Worm (Caenorhabditis elegans) whole organism, mixed stage, embryonic: ENCODE results near the gene C05G5.2.
A peak's percentile ranks its signal among the peaks of the same experiment; 100 is the strongest.

Experiments used
- M03D4.4 ChIP-seq: sonication (generic microtip); optimal IDR thresholded peaks from 2 replicates; lab custom pipeline; 2017; ENCODE audit warnings: mild to moderate bottlenecking, missing genetic modification characterization, missing compliant biosample characterization
- blmp-1 ChIP-seq: fragments of 150-350 bp; optimal IDR thresholded peaks from 2 replicates; lab custom pipeline; 2014; ENCODE audit warnings: missing biosample characterization, missing genetic modification characterization
- ceh-39 ChIP-seq: fragments of 150-350 bp; optimal IDR thresholded peaks from 2 replicates; lab custom pipeline; 2014; ENCODE audit warnings: missing biosample characterization, missing genetic modification characterization
- ceh-83 ChIP-seq: fragments of 200-800 bp; sonication (Bioruptor generic); optimal IDR thresholded peaks from 2 replicates; lab custom pipeline; 2018; ENCODE audit warnings: mild to moderate bottlenecking, missing genetic modification characterization, missing compliant biosample characterization
- ces-1 ChIP-seq: fragments of 150-350 bp; optimal IDR thresholded peaks from 2 replicates; lab custom pipeline; 2014; ENCODE audit warnings: missing biosample characterization, missing genetic modification reagents, missing genetic modification characterization
- cnd-1 ChIP-seq: fragments of 200-800 bp; sonication (Bioruptor generic); optimal IDR thresholded peaks from 2 replicates; lab custom pipeline; 2018; ENCODE audit warnings: mild to moderate bottlenecking, missing genetic modification characterization, missing compliant biosample characterization
- drap-1 ChIP-seq: fragments of 200-800 bp; sonication (Bioruptor generic); optimal IDR thresholded peaks from 3 replicates; lab custom pipeline; 2018; ENCODE audit warnings: mild to moderate bottlenecking, missing genetic modification characterization, missing compliant biosample characterization
- elt-1 ChIP-seq: sonication (generic microtip); optimal IDR thresholded peaks from 2 replicates; lab custom pipeline; 2017; ENCODE audit warnings: missing genetic modification characterization, mild to moderate bottlenecking, missing compliant biosample characterization, antibody characterized with exemption, moderate library complexity, borderline replicate concordance; ENCODE audit not compliant: insufficient read depth
- flh-1 ChIP-seq: fragments of 200-800 bp; sonication (Bioruptor generic); optimal IDR thresholded peaks from 2 replicates; lab custom pipeline; 2018; ENCODE audit warnings: mild to moderate bottlenecking, missing genetic modification characterization, moderate library complexity, missing compliant biosample characterization
- hlh-1 ChIP-seq: fragments of 150-350 bp; optimal IDR thresholded peaks from 2 replicates; lab custom pipeline; 2014; ENCODE audit warnings: missing biosample characterization, missing genetic modification reagents, missing genetic modification characterization
- lin-32 ChIP-seq: fragments of 200-800 bp; sonication (Bioruptor generic); optimal IDR thresholded peaks from 2 replicates; lab custom pipeline; 2018; ENCODE audit warnings: mild to moderate bottlenecking, missing genetic modification characterization, missing compliant biosample characterization
- lsy-2 ChIP-seq: fragments of 150-350 bp; optimal IDR thresholded peaks from 2 replicates; lab custom pipeline; 2014; ENCODE audit warnings: missing biosample characterization, missing genetic modification characterization
- mep-1 ChIP-seq: fragments of 150-350 bp; optimal IDR thresholded peaks from 2 replicates; lab custom pipeline; 2017; ENCODE audit warnings: missing biosample characterization, missing genetic modification reagents, missing genetic modification characterization, inconsistent platforms
- mls-2 ChIP-seq: sonication (generic microtip); optimal IDR thresholded peaks from 2 replicates; lab custom pipeline; 2016; ENCODE audit warnings: mild to moderate bottlenecking, missing genetic modification characterization, moderate library complexity, missing compliant biosample characterization
- nhr-2 ChIP-seq: fragments of 150-350 bp; optimal IDR thresholded peaks from 2 replicates; lab custom pipeline; 2014; ENCODE audit warnings: missing biosample characterization, missing genetic modification characterization
- nhr-76 ChIP-seq: sonication (generic microtip); optimal IDR thresholded peaks from 2 replicates; lab custom pipeline; 2017; ENCODE audit warnings: missing biosample characterization, missing genetic modification characterization
- sem-2 ChIP-seq: fragments of 200-800 bp; sonication (Bioruptor generic); optimal IDR thresholded peaks from 2 replicates; lab custom pipeline; 2018; ENCODE audit warnings: mild to moderate bottlenecking, missing genetic modification characterization, missing compliant biosample characterization
- snpc-4 ChIP-seq: fragments of 150-350 bp; optimal IDR thresholded peaks from 2 replicates; lab custom pipeline; 2014; ENCODE audit warnings: missing biosample characterization, missing genetic modification characterization
- sptf-1 ChIP-seq: sonication (generic microtip); optimal IDR thresholded peaks from 2 replicates; lab custom pipeline; 2017; ENCODE audit warnings: mild to moderate bottlenecking, missing genetic modification characterization, moderate library complexity, missing compliant biosample characterization
- unc-120 ChIP-seq: sonication (generic microtip); optimal IDR thresholded peaks from 2 replicates; lab custom pipeline; 2017; ENCODE audit warnings: missing genetic modification characterization, missing compliant biosample characterization; ENCODE audit not compliant: poor library complexity, severe bottlenecking
- unc-39 ChIP-seq: fragments of 150-350 bp; optimal IDR thresholded peaks from 2 replicates; lab custom pipeline; 2014; ENCODE audit warnings: missing biosample characterization, missing genetic modification characterization
- unc-62 ChIP-seq: fragments of 150-350 bp; optimal IDR thresholded peaks from 2 replicates; lab custom pipeline; 2014; ENCODE audit warnings: missing biosample characterization, missing genetic modification reagents, missing genetic modification characterization
- zip-8 ChIP-seq: fragments of 150-350 bp; optimal IDR thresholded peaks from 2 replicates; lab custom pipeline; 2014; ENCODE audit warnings: missing biosample characterization, missing genetic modification characterization
- ztf-11 ChIP-seq: fragments of 150-350 bp; optimal IDR thresholded peaks from 2 replicates; lab custom pipeline; 2014; ENCODE audit warnings: missing biosample characterization, missing genetic modification characterization

Gene C05G5.2

DNA sequence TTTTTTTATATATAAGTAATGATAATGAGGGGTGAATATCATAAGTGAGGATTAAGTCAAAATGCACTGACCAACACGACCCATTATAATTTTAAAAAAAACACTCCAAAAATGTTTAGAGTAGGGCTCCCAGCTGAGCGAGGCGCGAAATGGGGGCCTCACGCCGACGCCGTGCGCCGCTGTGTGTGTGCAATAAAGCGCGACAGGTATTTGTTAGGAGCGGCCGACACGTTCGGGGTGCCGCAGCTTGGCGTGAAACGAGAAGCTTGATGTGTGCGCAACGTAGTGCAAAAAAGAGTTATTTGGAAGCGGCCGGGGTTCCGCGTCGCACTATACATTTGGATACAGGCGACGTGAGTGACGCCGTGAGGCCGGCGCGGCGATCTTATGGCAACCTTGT, 22.2 kb upstream of the C05G5.2 start:
- no peak for TF ChIP-seq M03D4.4 (tag; lab: Kevin White, UChicago)

ce11 chrX:14729319-14729718, 17.8 kb upstream of the C05G5.2 start, which contains the start of gene tsp-8:
tsp-8 (minus strand) TSS chrX:14729503.
- no peak for TF ChIP-seq snpc-4 (tag; lab: Kevin White, UChicago)
- peak; percentile 54 for TF ChIP-seq hlh-1 (tag; lab: Kevin White, UChicago)
- TF ChIP-seq, all 35 proteins: peak for 1

- TF ChIP-seq unc-62 (peak; percentile 53), unc-120 (tag; lab: Kevin White, UChicago) (peak; percentile 36), lsy-2 (no peak), hlh-1 (tag; lab: Kevin White, UChicago) (peak; percentile 45)
Observed at ce11 chrX:14731828-14732331, 15.2 kb upstream of the C05G5.2 start, which contains the start of gene F33C8.4. F33C8.4 (plus strand) TSS chrX:14732281.

- no peak for TF ChIP-seq sem-2 (GFP tag; lab: Kevin White, UChicago)
- no peak for TF ChIP-seq zip-8 (tag; lab: Kevin White, UChicago)
- TF ChIP-seq nhr-2 (tag; lab: Kevin White, UChicago), result no peak
- no peak for TF ChIP-seq mep-1 (tag; lab: Kevin White, UChicago)
- no peak for TF ChIP-seq M03D4.4 (tag; lab: Kevin White, UChicago)
- no peak for TF ChIP-seq nhr-76 (tag; lab: Kevin White, UChicago)
- no peak for TF ChIP-seq elt-1 (tag; lab: Kevin White, UChicago)
- no peak for TF ChIP-seq hlh-1 (tag; lab: Kevin White, UChicago)
- TF ChIP-seq unc-62, result no peak
- no peak for TF ChIP-seq sptf-1 (tag; lab: Kevin White, UChicago)
- TF ChIP-seq cnd-1 (tag; lab: Kevin White, UChicago), result no peak
- TF ChIP-seq mls-2 (tag; lab: Kevin White, UChicago), result no peak
Observed at ce11 chrX:14736220-14736619, 10.9 kb upstream of the C05G5.2 start.

DNA sequence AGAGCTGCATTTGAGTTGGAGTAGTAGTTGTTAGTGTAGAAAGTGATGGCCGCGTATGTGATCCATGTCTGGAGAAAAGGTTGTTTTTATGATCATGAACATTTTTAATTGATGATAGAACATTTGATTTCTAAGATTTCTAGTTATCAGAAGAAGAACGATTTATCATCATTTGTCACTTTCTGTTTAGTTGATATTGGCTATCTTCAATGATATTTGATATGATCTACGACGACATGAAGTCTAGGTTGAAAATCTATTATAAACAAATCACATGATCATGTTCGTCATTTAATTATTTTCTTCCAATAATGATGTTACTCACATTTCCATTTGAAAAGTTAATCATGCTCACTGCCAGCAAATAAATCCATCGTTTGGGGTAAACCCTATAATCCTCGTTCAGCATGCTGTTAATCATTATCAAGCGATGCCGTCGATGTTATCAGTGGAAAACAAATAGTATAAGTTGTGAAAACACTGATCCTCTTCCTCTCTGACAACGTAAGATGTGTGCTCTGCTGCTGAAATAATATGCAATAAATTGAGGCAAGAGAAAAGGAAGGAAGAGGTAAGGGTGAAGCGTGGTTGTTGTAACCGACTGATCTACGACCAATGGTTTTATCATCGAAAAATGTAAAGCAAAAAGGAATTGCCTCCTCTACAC, 10.0 kb upstream of the C05G5.2 start:
- TF ChIP-seq sem-2 (GFP tag; lab: Kevin White, UChicago) (no peak), zip-8 (tag; lab: Kevin White, UChicago) (no peak), unc-62 (peak; percentile 35)

ce11 chrX:14737623-14738022, 9.5 kb upstream of the C05G5.2 start:
- TF ChIP-seq nhr-76 (tag; lab: Kevin White, UChicago), result no peak
- TF ChIP-seq, all 35 proteins: peak for 0

DNA sequence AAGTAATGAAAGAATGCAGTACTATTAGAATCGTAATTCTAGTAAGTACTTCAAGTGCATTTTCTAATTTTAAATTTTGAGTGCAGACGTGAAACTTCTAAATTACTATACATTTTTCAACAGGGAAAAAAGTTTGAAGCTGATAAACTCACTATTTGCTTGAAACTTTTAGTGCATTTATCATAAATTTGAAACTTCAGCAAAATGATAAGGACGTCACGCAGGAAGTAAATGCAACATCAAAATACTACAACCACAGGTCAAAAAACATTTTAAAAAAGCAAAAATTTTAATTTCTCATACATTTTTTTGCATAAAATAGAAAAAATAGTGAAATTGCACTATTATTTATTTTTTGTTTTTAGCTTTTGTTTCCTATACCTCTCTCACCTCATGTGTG, 7.6 kb upstream of the C05G5.2 start:
- no peak for TF ChIP-seq mep-1 (tag; lab: Kevin White, UChicago)
- TF ChIP-seq nhr-76 (tag; lab: Kevin White, UChicago), result no peak
- no peak for TF ChIP-seq unc-39 (tag; lab: Kevin White, UChicago)
- no peak for TF ChIP-seq ztf-11 (tag; lab: Kevin White, UChicago)
- TF ChIP-seq lin-32, result no peak
- no peak for TF ChIP-seq blmp-1
- TF ChIP-seq M03D4.4 (tag; lab: Kevin White, UChicago), result no peak
- no peak for TF ChIP-seq elt-1 (tag; lab: Kevin White, UChicago)
- TF ChIP-seq ces-1 (GFP tag; lab: Kevin White, UChicago), result no peak
- TF ChIP-seq hlh-1 (tag; lab: Kevin White, UChicago), result no peak
- no peak for TF ChIP-seq flh-1 (GFP tag; lab: Kevin White, UChicago)
- TF ChIP-seq sptf-1 (tag; lab: Kevin White, UChicago), result no peak
- TF ChIP-seq drap-1 (GFP tag; lab: Kevin White, UChicago), result no peak
- TF ChIP-seq ceh-83 (GFP tag; lab: Kevin White, UChicago), result no peak
- no peak for TF ChIP-seq ceh-39
